Fruit fly (Drosophila melanogaster) S2 (cell line): Measurements from ENCODE around the gene CG31871.

Experiments
- CG8478 ChIP-seq: fragments of >200 bp; optimal IDR thresholded peaks from 2 replicates; lab custom pipeline; 2018
- CTCF ChIP-seq, 2 experiments: fragments of >200 bp; optimal IDR thresholded peaks; 2 replicates each; lab custom pipeline; 2018

dm6 chr2L:10646115-10646514, 15.8 kb upstream of the CG31871 start, which contains the start of gene CG17097:
- TF ChIP-seq CG8478 (lab: Kevin White, UChicago) (no peak), CTCF (optimal IDR thresholded peaks at IDR 0.05; lab: Kevin White, UChicago) (no peak)
